Worm (Caenorhabditis elegans) whole organism, L1 larva: ENCODE measurements around the gene nep-20.

Experiments used
- C04F5.9 ChIP-seq: sonication (generic microtip); optimal IDR thresholded peaks from 2 replicates; lab custom pipeline; 2016; ENCODE audit warnings: missing genetic modification characterization, missing compliant biosample characterization
- Y116A8C.19 ChIP-seq: sonication (generic microtip); optimal IDR thresholded peaks from 2 replicates; lab custom pipeline; 2016; ENCODE audit warnings: missing compliant biosample characterization, missing genetic modification characterization, borderline replicate concordance
- blmp-1 ChIP-seq: fragments of 150-350 bp; optimal IDR thresholded peaks from 2 replicates; lab custom pipeline; 2014; ENCODE audit warnings: missing biosample characterization, missing genetic modification characterization
- ceh-63 ChIP-seq: fragments of 200-800 bp; sonication (Bioruptor generic); optimal IDR thresholded peaks from 2 replicates; lab custom pipeline; 2018; ENCODE audit warnings: mild to moderate bottlenecking, missing genetic modification characterization, missing compliant biosample characterization
- ces-1 ChIP-seq: fragments of 150-350 bp; optimal IDR thresholded peaks from 2 replicates; lab custom pipeline; 2014; ENCODE audit warnings: missing biosample characterization, missing genetic modification reagents, missing genetic modification characterization
- dpl-1 ChIP-seq, 3 experiments: fragments of 150-350 bp in 2 of 3; sonication (generic microtip) in 1 of 3; optimal IDR thresholded peaks; 2 replicates each; lab custom pipeline; 2014 to 2017; ENCODE audit warnings: missing biosample characterization in 3 of 3, missing genetic modification characterization in 3 of 3, missing genetic modification reagents in 3 of 3
- dsc-1 ChIP-seq: sonication (generic microtip); optimal IDR thresholded peaks from 2 replicates; lab custom pipeline; 2016; ENCODE audit warnings: mild to moderate bottlenecking, missing genetic modification characterization, missing compliant biosample characterization
- efl-3 ChIP-seq: fragments of 200-800 bp; sonication (Bioruptor generic); optimal IDR thresholded peaks from 2 replicates; lab custom pipeline; 2018; ENCODE audit warnings: mild to moderate bottlenecking, missing genetic modification characterization, missing compliant biosample characterization
- fkh-10 ChIP-seq: sonication (generic microtip); optimal IDR thresholded peaks from 2 replicates; lab custom pipeline; 2017; ENCODE audit warnings: missing biosample characterization, missing genetic modification reagents, missing genetic modification characterization
- fkh-4 ChIP-seq: sonication (generic microtip); optimal IDR thresholded peaks from 2 replicates; lab custom pipeline; 2016; ENCODE audit warnings: missing compliant biosample characterization, missing genetic modification characterization, borderline replicate concordance
- fos-1 ChIP-seq: fragments of 150-350 bp; optimal IDR thresholded peaks from 2 replicates; lab custom pipeline; 2014; ENCODE audit warnings: missing biosample characterization, missing genetic modification characterization
- grh-1 ChIP-seq: fragments of 200-800 bp; sonication (Bioruptor generic); IDR thresholded peaks from 2 replicates; pipeline ENCODE4 v1.3.6; 2022; ENCODE audit warnings: missing genetic modification reagents, missing genetic modification characterization, missing compliant biosample characterization
- hlh-4 ChIP-seq: sonication (generic microtip); optimal IDR thresholded peaks from 2 replicates; lab custom pipeline; 2016; ENCODE audit warnings: mild to moderate bottlenecking, missing genetic modification characterization, missing compliant biosample characterization
- hpl-2 ChIP-seq: fragments of 150-350 bp; optimal IDR thresholded peaks from 2 replicates; lab custom pipeline; 2014; ENCODE audit warnings: missing biosample characterization, missing genetic modification reagents, missing genetic modification characterization
- irx-1 ChIP-seq: sonication (generic microtip); optimal IDR thresholded peaks from 2 replicates; lab custom pipeline; 2016; ENCODE audit warnings: missing genetic modification characterization, missing compliant biosample characterization
- isw-1 ChIP-seq: fragments of 200-800 bp; sonication (Bioruptor generic); IDR thresholded peaks from 2 replicates; pipeline ENCODE4 v1.3.6; 2022; ENCODE audit warnings: missing genetic modification characterization, missing compliant biosample characterization
- jun-1 ChIP-seq: fragments of 150-350 bp; optimal IDR thresholded peaks from 2 replicates; lab custom pipeline; 2014; ENCODE audit warnings: missing biosample characterization, missing genetic modification reagents, missing genetic modification characterization
- lin-13 ChIP-seq: fragments of 150-350 bp; optimal IDR thresholded peaks from 2 replicates; lab custom pipeline; 2014; ENCODE audit warnings: missing biosample characterization, missing genetic modification reagents, missing genetic modification characterization
- lin-14 ChIP-seq: fragments of 200-800 bp; sonication (Bioruptor generic); optimal IDR thresholded peaks from 2 replicates; lab custom pipeline; 2018; ENCODE audit warnings: mild to moderate bottlenecking, missing genetic modification characterization, moderate library complexity, missing compliant biosample characterization
- lin-35 ChIP-seq, 2 experiments: fragments of 150-350 bp; optimal IDR thresholded peaks; 2 replicates each; lab custom pipeline; 2014; ENCODE audit warnings: missing biosample characterization in 2 of 2, missing genetic modification characterization in 2 of 2, missing genetic modification reagents in 2 of 2
- lir-3 ChIP-seq: sonication (generic microtip); optimal IDR thresholded peaks from 2 replicates; lab custom pipeline; 2016; ENCODE audit warnings: mild to moderate bottlenecking, missing genetic modification characterization, moderate library complexity, missing compliant biosample characterization; ENCODE audit not compliant: poor library complexity
- lsy-2 ChIP-seq, 2 experiments: fragments of 150-350 bp; optimal IDR thresholded peaks; 2 replicates each; lab custom pipeline; 2014; ENCODE audit warnings: missing biosample characterization in 2 of 2, missing genetic modification characterization in 2 of 2
- mab-9 ChIP-seq: fragments of 200-800 bp; sonication (Bioruptor generic); IDR thresholded peaks from 2 replicates; pipeline ENCODE4 v1.3.6; 2022; ENCODE audit warnings: missing genetic modification reagents, missing genetic modification characterization, missing compliant biosample characterization
- mdl-1 ChIP-seq, 2 experiments: fragments of 150-350 bp; optimal IDR thresholded peaks; 2 replicates each; lab custom pipeline; 2014 to 2017; ENCODE audit warnings: missing biosample characterization in 2 of 2, missing genetic modification characterization in 2 of 2, inconsistent platforms in 1 of 2
- nhr-11 ChIP-seq: fragments of 150-350 bp; optimal IDR thresholded peaks from 2 replicates; lab custom pipeline; 2014; ENCODE audit warnings: missing biosample characterization, missing genetic modification characterization
- nhr-28 ChIP-seq: fragments of 150-350 bp; optimal IDR thresholded peaks from 2 replicates; lab custom pipeline; 2014; ENCODE audit warnings: missing biosample characterization, missing genetic modification characterization
- nhr-47 ChIP-seq: sonication (generic microtip); optimal IDR thresholded peaks from 2 replicates; lab custom pipeline; 2016; ENCODE audit warnings: mild to moderate bottlenecking, missing genetic modification characterization, moderate library complexity, missing compliant biosample characterization
- nhr-84 ChIP-seq: sonication (generic microtip); optimal IDR thresholded peaks from 2 replicates; lab custom pipeline; 2017; ENCODE audit warnings: missing biosample characterization, missing genetic modification characterization
- nhr-85 ChIP-seq: sonication (generic microtip); peaks from one replicate; lab custom pipeline; 2016; ENCODE audit warnings: missing genetic modification characterization, inconsistent platforms, missing compliant biosample characterization
- nhr-90 ChIP-seq: sonication (generic microtip); optimal IDR thresholded peaks from 2 replicates; lab custom pipeline; 2016; ENCODE audit warnings: mild to moderate bottlenecking, missing genetic modification characterization, missing compliant biosample characterization; ENCODE audit not compliant: poor library complexity
- pax-3 ChIP-seq: fragments of 200-800 bp; sonication (Bioruptor generic); optimal IDR thresholded peaks from 2 replicates; lab custom pipeline; 2018; ENCODE audit warnings: mild to moderate bottlenecking, missing genetic modification characterization, moderate library complexity, missing compliant biosample characterization
- pqm-1 ChIP-seq: sonication (generic microtip); optimal IDR thresholded peaks from 3 replicates; lab custom pipeline; 2017; ENCODE audit warnings: missing biosample characterization, missing genetic modification characterization
- skn-1 ChIP-seq: fragments of 150-350 bp; optimal IDR thresholded peaks from 2 replicates; lab custom pipeline; 2014; ENCODE audit warnings: missing biosample characterization, missing genetic modification characterization
- snpc-4 ChIP-seq: fragments of 150-350 bp; optimal IDR thresholded peaks from 2 replicates; lab custom pipeline; 2014; ENCODE audit warnings: missing biosample characterization, missing genetic modification characterization
- sox-4 ChIP-seq: sonication (generic microtip); optimal IDR thresholded peaks from 2 replicates; lab custom pipeline; 2016; ENCODE audit warnings: missing genetic modification characterization, missing compliant biosample characterization
- swsn-7 ChIP-seq: sonication (generic microtip); optimal IDR thresholded peaks from 2 replicates; lab custom pipeline; 2016; ENCODE audit warnings: missing genetic modification characterization, missing compliant biosample characterization
- tbx-2 ChIP-seq: sonication (generic microtip); optimal IDR thresholded peaks from 2 replicates; lab custom pipeline; 2016; ENCODE audit warnings: missing genetic modification characterization, missing compliant biosample characterization
- tlp-1 ChIP-seq: fragments of 150-350 bp; optimal IDR thresholded peaks from 2 replicates; lab custom pipeline; 2014; ENCODE audit warnings: missing biosample characterization, missing genetic modification characterization
- unc-130 ChIP-seq: fragments of 150-350 bp; optimal IDR thresholded peaks from 2 replicates; lab custom pipeline; 2017; ENCODE audit warnings: missing biosample characterization, missing genetic modification characterization, inconsistent platforms
- unc-30 ChIP-seq: sonication (generic microtip); optimal IDR thresholded peaks from 2 replicates; lab custom pipeline; 2017; ENCODE audit warnings: missing biosample characterization, missing genetic modification characterization
- unc-62 ChIP-seq: fragments of 150-350 bp; optimal IDR thresholded peaks from 2 replicates; lab custom pipeline; 2014; ENCODE audit warnings: missing biosample characterization, missing genetic modification reagents, missing genetic modification characterization
- vab-15 ChIP-seq: sonication (generic microtip); optimal IDR thresholded peaks from 2 replicates; lab custom pipeline; 2017; ENCODE audit warnings: missing genotype, mild to moderate bottlenecking, missing genetic modification characterization, missing compliant biosample characterization
- xbp-1 ChIP-seq: sonication (generic microtip); optimal IDR thresholded peaks from 2 replicates; lab custom pipeline; 2016; ENCODE audit warnings: missing genetic modification characterization, missing compliant biosample characterization
- ztf-4 ChIP-seq: fragments of 150-350 bp; optimal IDR thresholded peaks from 2 replicates; lab custom pipeline; 2014; ENCODE audit warnings: missing biosample characterization, missing genetic modification characterization

Gene nep-20

DNA sequence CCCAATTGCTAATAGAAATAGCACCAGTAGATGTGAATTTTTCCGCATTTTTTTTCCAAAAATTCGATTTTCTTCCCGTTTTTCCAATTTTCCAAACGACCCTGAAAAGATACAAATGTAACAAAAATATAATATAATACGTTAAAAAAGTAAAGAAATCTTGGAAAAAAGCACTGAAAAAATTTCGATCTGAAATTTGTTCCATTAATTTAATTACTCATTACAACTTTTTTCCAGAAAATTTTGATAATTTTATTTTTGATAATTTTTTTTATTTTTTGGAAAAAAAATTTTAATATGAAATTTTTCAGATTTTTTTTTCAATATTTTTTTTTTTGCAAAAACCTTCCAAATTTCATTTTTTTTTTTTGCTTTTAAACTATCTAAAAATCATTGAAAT lies 41.0 kb upstream of the nep-20 start, which contains the start of gene skpo-2:
skpo-2 (minus strand) TSS at position 101 of the 400 bp plus-strand sequence.
- TF ChIP-seq dsc-1 (tag; lab: Kevin White, UChicago) (no peak), dpl-1 (GFP tag; optimal IDR thresholded peaks at IDR 0.05; lab: Kevin White, UChicago) (no peak), ces-1 (GFP tag; lab: Kevin White, UChicago) (no peak), lin-14 (no peak), jun-1 (no peak), vab-15 (tag; lab: Kevin White, UChicago) (no peak), efl-3 (no peak), lir-3 (tag; lab: Kevin White, UChicago) (no peak), grh-1 (no peak), nhr-84 (tag; lab: Kevin White, UChicago) (no peak), pax-3 (no peak), lsy-2 (tag; optimal IDR thresholded peaks at IDR 0.05; lab: Kevin White, UChicago) (no peak), tlp-1 (tag; lab: Kevin White, UChicago) (no peak), nhr-11 (no peak), nhr-47 (no peak)
- TF ChIP-seq, all 84 proteins: peak for 0

DNA sequence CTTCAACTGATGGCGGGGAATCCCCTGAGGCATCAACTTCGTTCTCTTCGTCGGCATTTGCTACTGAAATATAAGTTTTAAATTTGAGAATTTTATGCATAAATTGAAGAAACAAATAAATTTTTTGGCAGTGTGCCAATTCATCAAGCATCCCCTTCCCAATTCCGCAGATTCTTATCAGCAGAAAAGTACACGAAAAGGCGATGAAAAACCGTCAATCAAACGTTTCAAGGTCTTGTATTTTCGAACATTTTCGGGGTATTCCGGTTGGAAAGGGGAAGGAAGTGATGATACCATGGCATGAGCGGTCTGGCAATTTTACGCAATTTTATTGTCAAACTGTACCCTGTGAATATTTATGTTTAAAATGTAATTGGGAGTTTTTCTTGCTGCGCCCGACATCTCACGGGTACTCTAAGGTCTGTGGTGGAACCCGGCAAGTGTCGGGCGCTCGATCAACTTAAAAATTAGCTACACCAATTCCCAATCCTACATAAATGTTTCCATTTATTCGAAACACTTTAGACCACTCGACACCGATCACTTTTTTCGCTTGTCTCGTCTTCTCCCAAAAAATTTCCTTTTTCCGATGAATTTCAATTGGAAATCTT lies 39.6 kb upstream of the nep-20 start:
- TF ChIP-seq snpc-4 (tag; lab: Kevin White, UChicago) (peak; percentile 75), jun-1 (no peak), lin-14 (peak; percentile 37), dpl-1 (GFP tag; optimal IDR thresholded peaks at IDR 0.05; lab: Kevin White, UChicago) (no peak)

DNA sequence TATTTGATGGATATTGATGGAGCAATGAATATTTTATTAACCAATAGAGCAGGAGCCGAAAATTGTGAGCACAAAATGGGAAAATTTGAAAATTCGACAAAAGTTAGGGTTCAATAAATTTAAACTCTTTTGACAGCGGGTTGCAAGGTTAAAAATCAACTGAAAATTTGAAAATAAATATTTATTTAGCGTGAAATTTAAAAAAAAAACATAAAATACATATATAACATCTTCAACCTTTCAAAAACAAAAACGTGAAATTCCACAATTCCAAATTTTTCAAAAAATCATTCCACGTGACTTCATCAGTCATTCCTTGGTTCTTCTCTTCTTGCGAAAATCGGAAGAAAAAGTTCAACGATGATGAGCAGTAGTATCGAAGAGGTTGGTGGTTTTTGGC lies 34.0 kb upstream of the nep-20 start, which contains the start of gene C16C8.18:
C16C8.18 (plus strand) TSS at position 301 of the 400 bp plus-strand sequence.
- TF ChIP-seq hlh-4 (tag; lab: Kevin White, UChicago) (no peak), isw-1 (GFP tag; lab: Robert Waterston, UW) (no peak), mdl-1 (tag; optimal IDR thresholded peaks at IDR 0.05; lab: Kevin White, UChicago) (no peak), skn-1 (tag; lab: Kevin White, UChicago) (no peak), fos-1 (tag; lab: Kevin White, UChicago) (no peak), lin-13 (no peak)

DNA sequence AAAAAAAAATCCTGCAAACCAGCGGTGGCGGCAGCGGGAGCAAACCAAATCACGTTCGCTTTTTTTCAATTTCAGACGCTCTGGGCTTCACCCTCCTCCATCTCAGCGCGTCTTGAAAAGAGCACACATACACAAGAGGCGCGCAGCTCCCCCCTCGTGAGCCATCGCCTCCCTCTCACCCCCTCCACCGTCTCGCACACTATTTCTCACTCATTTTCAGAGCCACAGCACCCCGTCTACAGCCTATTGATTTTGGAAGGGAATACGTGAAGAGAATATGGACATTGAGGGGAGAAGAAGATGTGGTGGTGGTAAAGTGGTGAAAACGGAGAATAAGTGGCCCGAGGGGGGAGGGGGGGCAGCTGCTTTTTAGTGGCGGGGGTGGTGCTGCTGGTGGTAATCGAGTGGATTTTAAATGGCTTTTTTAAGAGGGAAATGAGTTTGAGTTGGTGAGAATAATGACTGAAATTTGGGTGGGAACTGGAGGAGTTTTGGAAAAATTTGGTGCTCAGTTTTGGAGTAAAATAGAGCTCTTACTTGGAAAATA lies 32.8 kb upstream of the nep-20 start:
- TF ChIP-seq unc-62 (GFP tag; lab: Kevin White, UChicago) (no peak), nhr-84 (tag; lab: Kevin White, UChicago) (no peak), C04F5.9 (tag; lab: Kevin White, UChicago) (no peak), pqm-1 (no peak), irx-1 (tag; lab: Kevin White, UChicago) (no peak), nhr-85 (tag; lab: Kevin White, UChicago) (no peak), isw-1 (GFP tag; lab: Robert Waterston, UW) (peak; percentile 47), ztf-4 (tag; lab: Kevin White, UChicago) (no peak), vab-15 (tag; lab: Kevin White, UChicago) (no peak), xbp-1 (tag; lab: Kevin White, UChicago) (no peak), fkh-4 (no peak), lin-35 (GFP tag; optimal IDR thresholded peaks at IDR 0.05; lab: Kevin White, UChicago) (peak in 1 of 2 experiments; percentile 9), grh-1 (no peak), jun-1 (no peak), swsn-7 (tag; lab: Kevin White, UChicago) (peak; percentile 25), hlh-4 (tag; lab: Kevin White, UChicago) (no peak), mdl-1 (tag; optimal IDR thresholded peaks at IDR 0.05; lab: Kevin White, UChicago) (no peak), nhr-90 (tag; lab: Kevin White, UChicago) (no peak), tbx-2 (tag; lab: Kevin White, UChicago) (no peak), efl-3 (no peak), unc-30 (no peak), nhr-28 (tag; lab: Kevin White, UChicago) (no peak), nhr-11 (no peak), sox-4 (no peak), fkh-10 (GFP tag; lab: Kevin White, UChicago) (peak; percentile 48), ces-1 (GFP tag; lab: Kevin White, UChicago) (peak; percentile 49), dpl-1 (GFP tag; optimal IDR thresholded peaks at IDR 0.05; lab: Kevin White, UChicago) (peak in 1 of 3 experiments; percentile 26), dsc-1 (tag; lab: Kevin White, UChicago) (no peak), mab-9 (GFP tag; lab: Robert Waterston, UW) (no peak), lin-14 (peak; percentile 88), lir-3 (tag; lab: Kevin White, UChicago) (no peak), Y116A8C.19 (tag; lab: Kevin White, UChicago) (no peak), blmp-1 (no peak), ceh-63 (GFP tag; lab: Kevin White, UChicago) (no peak), hpl-2 (GFP tag; lab: Kevin White, UChicago) (no peak), unc-130 (tag; lab: Kevin White, UChicago) (no peak)
